Worm (Caenorhabditis elegans): ENCODE measurements around the gene hpo-40.

hpo-40 gene

ce11 chrV:10256050-10256449 is 43.3 kb downstream of the hpo-40 start, which contains the start of gene nhr-232:
nhr-232 (plus strand) TSS chrV:10256170.
- TF ChIP-seq aptf-2 (GFP tag; conservative IDR thresholded peaks at IDR 0.05) = no peak
- no peak for TF ChIP-seq F33H1.4 (GFP tag; IDR thresholded peaks at IDR 0.05)
- no peak for TF ChIP-seq rpc-1 (optimal IDR thresholded peaks at IDR 0.05)
- TF ChIP-seq rpc-1 (tag; optimal IDR thresholded peaks at IDR 0.05) = no peak
- peak; percentile 31 for TF ChIP-seq pha-4 (tag; optimal IDR thresholded peaks at IDR 0.05)
- no peak for TF ChIP-seq cebp-1 (GFP tag; IDR thresholded peaks at IDR 0.05)
- peak; percentile 32 for TF ChIP-seq cebp-1 (tag; optimal IDR thresholded peaks at IDR 0.05)
- no peak for TF ChIP-seq die-1 (tag; optimal IDR thresholded peaks at IDR 0.05)
- TF ChIP-seq egrh-3 (GFP tag; IDR thresholded peaks at IDR 0.05) = no peak
- peak; percentile 91 for TF ChIP-seq nhr-80 (tag; optimal IDR thresholded peaks at IDR 0.05)
- no peak for TF ChIP-seq lsy-27 (tag; optimal IDR thresholded peaks at IDR 0.05; ENCODE audit: borderline replicate concordance, insufficient read depth)

- TF ChIP-seq lsy-27 (tag; optimal IDR thresholded peaks at IDR 0.05; ENCODE audit: borderline replicate concordance, insufficient read depth) (no peak), lin-35 (GFP tag; optimal IDR thresholded peaks at IDR 0.05) (no peak), T07F8.4 (tag; optimal IDR thresholded peaks at IDR 0.05) (no peak)
These were observed 47.7 kb downstream of the hpo-40 start, which contains the start of gene sri-18 for ce11 chrV:10260460-10260859. sri-18 (minus strand) TSS chrV:10260560.

ce11 chrV:10265019-10265418 is 52.3 kb downstream of the hpo-40 start:
- TF ChIP-seq let-607 (tag; optimal IDR thresholded peaks at IDR 0.05) (no peak), chd-7 (tag; optimal IDR thresholded peaks at IDR 0.05) (no peak), F52B5.7 (tag; optimal IDR thresholded peaks at IDR 0.05) (no peak), C06A6.2 (GFP tag; conservative IDR thresholded peaks at IDR 0.05) (no peak), nfyb-1 (GFP tag; IDR thresholded peaks at IDR 0.05) (no peak), attf-5 (GFP tag; optimal IDR thresholded peaks at IDR 0.05) (no peak), B0336.3 (GFP tag; IDR thresholded peaks at IDR 0.05) (no peak), rcor-1 (GFP tag; IDR thresholded peaks at IDR 0.05) (no peak), ama-1 (optimal IDR thresholded peaks at IDR 0.05) (no peak), ama-1 (GFP tag; optimal IDR thresholded peaks at IDR 0.05) (no peak), lin-35 (GFP tag; optimal IDR thresholded peaks at IDR 0.05) (no peak), aptf-3 (GFP tag; IDR thresholded peaks at IDR 0.05) (no peak), mxl-1 (tag; optimal IDR thresholded peaks at IDR 0.05) (no peak), F55B11.4 (tag; optimal IDR thresholded peaks at IDR 0.05; ENCODE audit: borderline replicate concordance, insufficient read depth) (no peak), die-1 (tag; optimal IDR thresholded peaks at IDR 0.05) (no peak), lag-1 (GFP tag; IDR thresholded peaks at IDR 0.05) (no peak), K11D2.4 (GFP tag; IDR thresholded peaks at IDR 0.05) (no peak)

Measured in whole organism, young adult.